Fruit fly (Drosophila melanogaster) whole organism, embryonic: ENCODE data around the gene Cyp309a1.

ENCODE experiments used
- ATbp ChIP-seq: fragments of 200-800 bp; sonication (Bioruptor generic); optimal IDR thresholded peaks from 2 replicates; lab custom pipeline; 2017; ENCODE audit warnings: missing biosample characterization, mild to moderate bottlenecking, missing genetic modification characterization, missing genetic modification reagents
- Ada2b ChIP-seq: fragments of 200-800 bp; sonication (Bioruptor generic); IDR thresholded peaks from 2 replicates; pipeline ENCODE4 v1.3.6; 2022; ENCODE audit warnings: missing biosample characterization, missing genetic modification characterization
- Blimp-1 ChIP-seq: fragments of 200-800 bp; sonication (Bioruptor generic); optimal IDR thresholded peaks from 3 replicates; lab custom pipeline; 2018; ENCODE audit warnings: missing biosample characterization, missing genetic modification characterization, mild to moderate bottlenecking, moderate library complexity, missing genetic modification reagents
- BtbVII ChIP-seq: fragments of 200-800 bp; sonication (Bioruptor generic); optimal IDR thresholded peaks from 3 replicates; lab custom pipeline; 2017; ENCODE audit warnings: missing biosample characterization, mild to moderate bottlenecking, missing genetic modification characterization
- CG11085 ChIP-seq: fragments of 200-800 bp; sonication (Bioruptor generic); IDR thresholded peaks from 2 replicates; pipeline ENCODE4 v1.3.6; 2022; ENCODE audit warnings: missing biosample characterization, missing genetic modification characterization
- CG11093 ChIP-seq: fragments of 200-800 bp; sonication (Bioruptor generic); IDR thresholded peaks from 3 replicates; pipeline ENCODE4 v1.3.6; 2022; ENCODE audit warnings: missing biosample characterization, missing genetic modification characterization
- CG11398 ChIP-seq: fragments of 200-800 bp; sonication (Bioruptor generic); optimal IDR thresholded peaks from 2 replicates; lab custom pipeline; 2016; ENCODE audit warnings: missing biosample characterization, missing genetic modification characterization
- CG13296 ChIP-seq: fragments of 200-800 bp; sonication (Bioruptor generic); optimal IDR thresholded peaks from 3 replicates; lab custom pipeline; 2018; ENCODE audit warnings: missing biosample characterization, mild to moderate bottlenecking, missing genetic modification characterization
- CG13894 ChIP-seq: fragments of 200-800 bp; sonication (Bioruptor generic); optimal IDR thresholded peaks from 3 replicates; lab custom pipeline; 2018; ENCODE audit warnings: missing biosample characterization, mild to moderate bottlenecking, missing genetic modification characterization, moderate library complexity
- CG14860 ChIP-seq: fragments of 200-800 bp; sonication (Bioruptor generic); IDR thresholded peaks from 3 replicates; pipeline ENCODE4 v1.3.6; 2022; ENCODE audit warnings: missing biosample characterization, missing genetic modification characterization; ENCODE audit not compliant: partially characterized antibody
- CG15696 ChIP-seq: fragments of 200-800 bp; sonication (Bioruptor generic); optimal IDR thresholded peaks from 2 replicates; lab custom pipeline; 2019; ENCODE audit warnings: missing biosample characterization, mild to moderate bottlenecking, missing genetic modification characterization, moderate library complexity
- CG17361 ChIP-seq: fragments of 200-800 bp; sonication (Bioruptor generic); IDR thresholded peaks from 3 replicates; pipeline ENCODE4 v1.3.6; 2022; ENCODE audit warnings: missing biosample characterization, missing genetic modification characterization
- CG18476 ChIP-seq: fragments of 200-800 bp; sonication (Bioruptor generic); optimal IDR thresholded peaks from 2 replicates; lab custom pipeline; 2016; ENCODE audit warnings: missing biosample characterization, mild to moderate bottlenecking, missing genetic modification characterization
- CG18764 ChIP-seq: fragments of 200-800 bp; sonication (Bioruptor generic); optimal IDR thresholded peaks from 3 replicates; lab custom pipeline; 2016; ENCODE audit warnings: missing biosample characterization, missing genetic modification characterization
- CG2116 ChIP-seq: fragments of 200-800 bp; sonication (Bioruptor generic); optimal IDR thresholded peaks from 3 replicates; lab custom pipeline; 2018; ENCODE audit warnings: missing biosample characterization, mild to moderate bottlenecking, missing genetic modification characterization
- CG2129 ChIP-seq: fragments of 200-800 bp; sonication (Bioruptor generic); IDR thresholded peaks from 2 replicates; pipeline ENCODE4 v1.3.6; 2022; ENCODE audit warnings: missing biosample characterization, missing genetic modification characterization; ENCODE audit not compliant: partially characterized antibody
- CG33213 ChIP-seq: fragments of 200-800 bp; sonication (Bioruptor generic); optimal IDR thresholded peaks from 3 replicates; lab custom pipeline; 2016; ENCODE audit warnings: missing biosample characterization, missing genetic modification characterization
- CG4282 ChIP-seq: fragments of 200-800 bp; sonication (Bioruptor generic); optimal IDR thresholded peaks from 2 replicates; lab custom pipeline; 2016; ENCODE audit warnings: missing biosample characterization, missing genetic modification characterization
- CG6254 ChIP-seq: fragments of 200-800 bp; sonication (Bioruptor generic); optimal IDR thresholded peaks from 3 replicates; lab custom pipeline; 2017; ENCODE audit warnings: mild to moderate bottlenecking, missing biosample characterization, missing genetic modification reagents, missing genetic modification characterization
- CG6272 ChIP-seq: fragments of 200-800 bp; sonication (Bioruptor generic); IDR thresholded peaks from 2 replicates; pipeline ENCODE4 v1.3.6; 2022; ENCODE audit warnings: missing biosample characterization, missing genetic modification characterization
- CG6813 ChIP-seq: fragments of 200-800 bp; sonication (Bioruptor generic); optimal IDR thresholded peaks from 2 replicates; lab custom pipeline; 2017; ENCODE audit warnings: missing biosample characterization, missing genetic modification characterization, mild to moderate bottlenecking, moderate library complexity, missing genetic modification reagents
- CG7556 ChIP-seq: fragments of 200-800 bp; sonication (Bioruptor generic); optimal IDR thresholded peaks from 2 replicates; lab custom pipeline; 2017; ENCODE audit warnings: missing biosample characterization, mild to moderate bottlenecking, missing genetic modification characterization
- CG8290 ChIP-seq, 3 experiments: fragments of 200-800 bp; sonication (Bioruptor generic); optimal IDR thresholded peaks; 2 replicates each; lab custom pipeline; 2016 to 2019; ENCODE audit warnings: missing biosample characterization in 3 of 3, missing genetic modification characterization in 3 of 3, mild to moderate bottlenecking in 2 of 3, moderate library complexity in 1 of 3
- Dfd ChIP-seq, 2 experiments: fragments of >200 bp; optimal IDR thresholded peaks; 2 replicates each; lab custom pipeline; 2017; ENCODE audit warnings: missing biosample characterization in 2 of 2, missing genetic modification characterization in 2 of 2
- Dip2 ChIP-seq: fragments of 200-800 bp; sonication (Bioruptor generic); IDR thresholded peaks from 2 replicates; pipeline ENCODE4 v1.3.6; 2022; ENCODE audit warnings: missing biosample characterization, missing genetic modification characterization
- Fer3 ChIP-seq: fragments of 200-800 bp; sonication (Bioruptor generic); optimal IDR thresholded peaks from 2 replicates; lab custom pipeline; 2018; ENCODE audit warnings: missing biosample characterization, mild to moderate bottlenecking, missing genetic modification characterization, moderate library complexity
- GATAe ChIP-seq: fragments of 200-800 bp; sonication (Bioruptor generic); conservative IDR thresholded peaks from 2 replicates; pipeline ENCODE4 v1.3.6; 2022; ENCODE audit warnings: missing biosample characterization, missing genetic modification characterization
- HLH4C ChIP-seq: fragments of 200-800 bp; sonication (Bioruptor generic); IDR thresholded peaks from 3 replicates; pipeline ENCODE4 v1.3.6; 2022; ENCODE audit warnings: missing biosample characterization, missing genetic modification characterization; ENCODE audit not compliant: partially characterized antibody
- HLH54F ChIP-seq: fragments of 200-800 bp; sonication (Bioruptor generic); optimal IDR thresholded peaks from 3 replicates; lab custom pipeline; 2016; ENCODE audit warnings: missing biosample characterization, missing genetic modification characterization
- Kr ChIP-seq: fragments of 200-800 bp; sonication (Bioruptor generic); optimal IDR thresholded peaks from 2 replicates; lab custom pipeline; 2017; ENCODE audit warnings: missing biosample characterization, mild to moderate bottlenecking, missing genetic modification characterization
- Mad ChIP-seq: fragments of 200-800 bp; sonication (Bioruptor generic); optimal IDR thresholded peaks from 2 replicates; lab custom pipeline; 2016; ENCODE audit warnings: missing biosample characterization, missing genetic modification characterization
- Max ChIP-seq: fragments of 200-800 bp; sonication (Bioruptor generic); optimal IDR thresholded peaks from 2 replicates; lab custom pipeline; 2016; ENCODE audit warnings: missing biosample characterization, mild to moderate bottlenecking, missing genetic modification characterization
- Mrtf ChIP-seq: fragments of 200-800 bp; sonication (Bioruptor generic); IDR thresholded peaks from 3 replicates; pipeline ENCODE4 v1.3.6; 2022; ENCODE audit warnings: missing biosample characterization, missing genetic modification characterization
- Six4 ChIP-seq: fragments of 200-800 bp; sonication (Bioruptor generic); optimal IDR thresholded peaks from 2 replicates; lab custom pipeline; 2016; ENCODE audit warnings: missing biosample characterization, missing genetic modification characterization
- Xrp1 ChIP-seq: fragments of 200-800 bp; sonication (Bioruptor generic); IDR thresholded peaks from 2 replicates; pipeline ENCODE4 v1.3.6; 2022; ENCODE audit warnings: missing biosample characterization, missing genetic modification characterization
- YL-1 ChIP-seq: fragments of 200-800 bp; sonication (Bioruptor generic); optimal IDR thresholded peaks from 3 replicates; lab custom pipeline; 2017; ENCODE audit warnings: missing biosample characterization, mild to moderate bottlenecking, missing genetic modification characterization
- ase ChIP-seq: fragments of 200-800 bp; sonication (Bioruptor generic); IDR thresholded peaks from 3 replicates; pipeline ENCODE4 v1.3.6; 2022; ENCODE audit warnings: missing biosample characterization, missing genetic modification characterization
- dan ChIP-seq: fragments of 200-800 bp; sonication (Bioruptor generic); IDR thresholded peaks from 2 replicates; pipeline ENCODE4 v1.3.6; 2022; ENCODE audit warnings: missing biosample characterization, missing genetic modification characterization
- exex ChIP-seq: fragments of 200-800 bp; sonication (Bioruptor generic); optimal IDR thresholded peaks from 4 replicates; lab custom pipeline; 2018; ENCODE audit warnings: missing biosample characterization, mild to moderate bottlenecking, missing genetic modification characterization, moderate library complexity
- fd96Cb ChIP-seq: fragments of 200-800 bp; sonication (Bioruptor generic); optimal IDR thresholded peaks from 2 replicates; lab custom pipeline; 2018; ENCODE audit warnings: missing biosample characterization, mild to moderate bottlenecking, missing genetic modification characterization, moderate library complexity
- grau ChIP-seq: fragments of 200-800 bp; optimal IDR thresholded peaks from 3 replicates; lab custom pipeline; 2019; ENCODE audit warnings: missing biosample characterization, mild to moderate bottlenecking, missing genetic modification characterization, moderate library complexity
- grn ChIP-seq: fragments of 200-800 bp; sonication (Bioruptor generic); optimal IDR thresholded peaks from 3 replicates; lab custom pipeline; 2017; ENCODE audit warnings: missing biosample characterization, missing genetic modification characterization
- ham ChIP-seq: fragments of 200-800 bp; sonication (Bioruptor generic); IDR thresholded peaks from 2 replicates; pipeline ENCODE4 v1.3.6; 2022; ENCODE audit warnings: missing biosample characterization, missing genetic modification characterization
- hb ChIP-seq: fragments of 200-800 bp; sonication (Bioruptor generic); IDR thresholded peaks from 3 replicates; pipeline ENCODE4 v1.3.6; 2022; ENCODE audit warnings: missing biosample characterization, missing genetic modification characterization; ENCODE audit not compliant: partially characterized antibody
- kni ChIP-seq: fragments of 200-800 bp; sonication (Bioruptor generic); optimal IDR thresholded peaks from 3 replicates; lab custom pipeline; 2017; ENCODE audit warnings: mild to moderate bottlenecking, missing biosample characterization, missing genetic modification reagents, missing genetic modification characterization
- p53 ChIP-seq: fragments of 200-800 bp; sonication (Bioruptor generic); optimal IDR thresholded peaks from 2 replicates; lab custom pipeline; 2016; ENCODE audit warnings: missing biosample characterization, missing genetic modification characterization
- schlank ChIP-seq: fragments of 200-800 bp; sonication (Bioruptor generic); optimal IDR thresholded peaks from 2 replicates; lab custom pipeline; 2018; ENCODE audit warnings: missing biosample characterization, mild to moderate bottlenecking, missing genetic modification characterization
- so ChIP-seq: fragments of 200-800 bp; sonication (Bioruptor generic); IDR thresholded peaks from 3 replicates; pipeline ENCODE4 v1.3.6; 2022; ENCODE audit warnings: missing biosample characterization, missing genetic modification characterization
- stc ChIP-seq: fragments of 200-800 bp; sonication (Bioruptor generic); IDR thresholded peaks from 2 replicates; pipeline ENCODE4 v1.3.6; 2022; ENCODE audit warnings: missing biosample characterization, missing genetic modification characterization
- twi ChIP-seq: fragments of 200-800 bp; optimal IDR thresholded peaks from 2 replicates; lab custom pipeline; 2019; ENCODE audit warnings: missing biosample characterization, mild to moderate bottlenecking, missing genetic modification characterization, moderate library complexity

Gene Cyp309a1

dm6 chr2L:2585285-2585684 is 20.7 kb upstream of the Cyp309a1 start, which contains the start of gene Drp1 (continued):
- TF ChIP-seq Six4 (GFP tag; lab: Kevin White, UChicago): peak; percentile 33
- TF ChIP-seq CG7556 (GFP tag; lab: Kevin White, UChicago): no peak
- peak; percentile 51 for TF ChIP-seq CG2116
- TF ChIP-seq hb (GFP tag; lab: Robert Waterston, UW): peak; percentile 58; the same call in 2 of the 3 replicates
- peak; percentile 62 for TF ChIP-seq p53 (GFP tag; lab: Kevin White, UChicago)
- TF ChIP-seq CG14860: peak; percentile 35; the same call in 1 of the 3 replicates
- TF ChIP-seq CG6272: no peak
- TF ChIP-seq CG17361 (GFP tag; lab: Robert Waterston, UW): 0 out of 3 replicates have a peak, but pooled peaks have one; percentile 30
- no peak for TF ChIP-seq Max (GFP tag; lab: Kevin White, UChicago)
- TF ChIP-seq YL-1: peak; percentile 66
- peak; percentile 46 for TF ChIP-seq CG13894 (tag; lab: Kevin White, UChicago)
- peak; percentile 27 for TF ChIP-seq CG11398 (GFP tag; lab: Kevin White, UChicago)
- TF ChIP-seq Dip2 (GFP tag; lab: Robert Waterston, UW): no peak
- no peak for TF ChIP-seq Ada2b (GFP tag; lab: Robert Waterston, UW)
- no peak for TF ChIP-seq BtbVII (GFP tag; lab: Kevin White, UChicago)
- peak; percentile 84 for TF ChIP-seq CG33213 (GFP tag; lab: Kevin White, UChicago)
- TF ChIP-seq twi (tag; lab: Kevin White, UChicago): no peak
- peak; percentile 78 for TF ChIP-seq CG8290 (GFP tag; optimal IDR thresholded peaks at IDR 0.05; lab: Kevin White, UChicago)
- TF ChIP-seq CG8290 (tag; optimal IDR thresholded peaks at IDR 0.05; lab: Kevin White, UChicago): peak; percentile 54 to 89
- TF ChIP-seq so (GFP tag; lab: Robert Waterston, UW): no peak
- no peak for TF ChIP-seq kni (GFP tag; lab: Kevin White, UChicago)
- TF ChIP-seq ATbp: no peak
- TF ChIP-seq ham (GFP tag; lab: Robert Waterston, UW): no peak
- no peak for TF ChIP-seq CG18476
- no peak for TF ChIP-seq dan
- peak; percentile 64 for TF ChIP-seq CG4282 (GFP tag; lab: Kevin White, UChicago)
- peak; percentile 59 for TF ChIP-seq Xrp1
- TF ChIP-seq CG11085 (GFP tag; lab: Robert Waterston, UW): peak; percentile 52; the same call in 1 of the 2 replicates
- TF ChIP-seq Kr (GFP tag; lab: Kevin White, UChicago): no peak
- no peak for TF ChIP-seq CG6813 (GFP tag; lab: Kevin White, UChicago)
- TF ChIP-seq CG15696 (tag; lab: Kevin White, UChicago): peak; percentile 27
- TF ChIP-seq Blimp-1 (GFP tag; lab: Kevin White, UChicago): no peak
- TF ChIP-seq HLH54F (GFP tag; lab: Kevin White, UChicago): peak; percentile 60
- no peak for TF ChIP-seq Dfd (GFP tag; optimal IDR thresholded peaks at IDR 0.05; lab: Kevin White, UChicago)
- TF ChIP-seq schlank: no peak
- TF ChIP-seq grau (tag; lab: Kevin White, UChicago): peak; percentile 37
- 0 out of 3 replicates have a peak, but pooled peaks have one; percentile 27 for TF ChIP-seq Mrtf (GFP tag; lab: Robert Waterston, UW)
- no peak for TF ChIP-seq CG11093 (GFP tag; lab: Robert Waterston, UW)
- no peak for TF ChIP-seq stc (GFP tag; lab: Robert Waterston, UW)
- 0 out of 2 replicates have a peak, but pooled peaks have one; percentile 15 for TF ChIP-seq GATAe (GFP tag; lab: Robert Waterston, UW)
- TF ChIP-seq HLH4C (GFP tag; lab: Robert Waterston, UW): peak; percentile 57
- peak; percentile 78 for TF ChIP-seq Mad (GFP tag; lab: Kevin White, UChicago)
- no peak for TF ChIP-seq CG2129
- TF ChIP-seq grn (GFP tag; lab: Kevin White, UChicago): no peak
- TF ChIP-seq CG18764: peak; percentile 26
- no peak for TF ChIP-seq ase
- TF ChIP-seq CG6254 (GFP tag; lab: Kevin White, UChicago): no peak
- peak; percentile 4 for TF ChIP-seq CG13296 (GFP tag; lab: Kevin White, UChicago)
- no peak for TF ChIP-seq fd96Cb (tag; lab: Kevin White, UChicago)
- peak; percentile 33 for TF ChIP-seq Fer3 (tag; lab: Kevin White, UChicago)
- no peak for TF ChIP-seq exex (tag; lab: Kevin White, UChicago)
